Worm (Caenorhabditis elegans): Measurements from ENCODE around the gene M176.4.

DNA sequence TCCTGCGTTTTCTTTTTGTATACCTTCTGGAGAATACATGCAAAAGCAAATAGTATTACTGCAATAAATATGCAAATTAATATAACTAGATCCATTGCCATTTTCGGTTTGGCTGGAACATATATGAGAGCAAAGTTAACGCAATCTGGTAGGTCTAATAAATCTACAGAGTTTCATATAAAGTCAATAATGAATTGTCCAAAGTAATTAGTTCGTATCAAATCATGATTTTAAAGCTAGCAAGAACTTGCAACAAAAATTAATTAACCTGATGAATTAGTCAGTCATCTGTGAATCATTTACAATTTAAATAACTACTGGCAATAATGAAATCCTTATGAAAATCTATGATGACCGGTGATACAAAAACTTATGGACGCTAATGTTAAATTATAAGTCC, 27.2 kb downstream of the M176.4 start, which contains the start of gene R09D1.13:
- TF ChIP-seq nhr-76 (tag; optimal IDR thresholded peaks at IDR 0.05): no peak
- TF ChIP-seq ztf-4 (tag; optimal IDR thresholded peaks at IDR 0.05): no peak
- no peak for TF ChIP-seq pqm-1 (tag; optimal IDR thresholded peaks at IDR 0.05)
- no peak for TF ChIP-seq ceh-82 (tag; optimal IDR thresholded peaks at IDR 0.05)
- no peak for TF ChIP-seq ama-1 (optimal IDR thresholded peaks at IDR 0.05)
- no peak for TF ChIP-seq unc-62 (GFP tag; optimal IDR thresholded peaks at IDR 0.05)

Measured in whole organism, L3 larva.